Fruit fly (Drosophila melanogaster): Measurements from ENCODE around the gene lin-28.

DNA sequence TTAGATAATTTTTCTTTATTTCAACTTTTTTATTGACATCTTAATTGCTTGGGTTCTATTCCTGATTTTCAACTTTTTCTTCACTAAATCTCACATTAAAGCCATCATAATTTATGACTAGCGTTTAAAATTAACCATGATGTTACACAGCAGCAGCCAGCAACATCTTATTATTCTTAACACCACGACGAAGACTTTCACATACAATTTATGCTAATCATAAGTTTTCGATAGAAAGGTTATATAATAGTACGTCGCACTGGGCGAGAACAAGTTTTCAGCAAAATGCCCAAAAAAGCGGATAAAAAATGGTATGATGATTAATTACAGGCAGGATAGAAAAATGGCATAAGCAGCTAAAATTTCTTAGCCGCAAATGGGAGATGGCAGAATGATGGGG is 22.6 kb upstream of the lin-28 start:
- TF ChIP-seq Gug (GFP tag; IDR thresholded peaks at IDR 0.05) (no peak), CG11294 (GFP tag; IDR thresholded peaks at IDR 0.05) (no peak), CG7368 (GFP tag; optimal IDR thresholded peaks at IDR 0.05) (no peak), CG16779 (tag; optimal IDR thresholded peaks at IDR 0.05) (no peak), cyc (GFP tag; optimal IDR thresholded peaks at IDR 0.05) (no peak), Eip93F (GFP tag; optimal IDR thresholded peaks at IDR 0.05) (no peak), CG9139 (GFP tag; optimal IDR thresholded peaks at IDR 0.05) (no peak), Blimp-1 (GFP tag; optimal IDR thresholded peaks at IDR 0.05) (no peak), CG6808 (GFP tag; optimal IDR thresholded peaks at IDR 0.05) (no peak), svp (GFP tag) (no peak), CG8632 (GFP tag; optimal IDR thresholded peaks at IDR 0.05) (no peak)
